Worm (Caenorhabditis elegans) whole organism, L4/young adult: ENCODE results near the gene sel-1.

Experiments
- W03F9.2 ChIP-seq: fragments of 150-350 bp; optimal IDR thresholded peaks from 2 replicates; lab custom pipeline; 2014; ENCODE audit warnings: missing biosample characterization, missing genetic modification characterization
- dao-5 ChIP-seq: sonication (generic microtip); optimal IDR thresholded peaks from 2 replicates; lab custom pipeline; 2016; ENCODE audit warnings: missing genotype, missing genetic modification characterization, moderate library complexity, missing compliant biosample characterization
- him-1 ChIP-seq: sonication (generic microtip); optimal IDR thresholded peaks from 2 replicates; lab custom pipeline; 2016; ENCODE audit warnings: missing genotype, missing genetic modification reagents, missing genetic modification characterization, missing compliant biosample characterization

ce11 chrV:12550755-12551154 is 9.8 kb upstream of the sel-1 start:
- no peak for TF ChIP-seq him-1 (tag; lab: Kevin White, UChicago)
- TF ChIP-seq W03F9.2 (tag; lab: Kevin White, UChicago) = no peak
- no peak for TF ChIP-seq dao-5 (tag; lab: Kevin White, UChicago)
